Fruit fly (Drosophila melanogaster) whole organism, embryonic: ENCODE results near the gene msps.

Experiments used
- ATbp ChIP-seq: fragments of 200-800 bp; sonication (Bioruptor generic); optimal IDR thresholded peaks from 2 replicates; lab custom pipeline; 2017; ENCODE audit warnings: missing biosample characterization, mild to moderate bottlenecking, missing genetic modification characterization, missing genetic modification reagents
- Ada2b ChIP-seq: fragments of 200-800 bp; sonication (Bioruptor generic); IDR thresholded peaks from 2 replicates; pipeline ENCODE4 v1.3.6; 2022; ENCODE audit warnings: missing biosample characterization, missing genetic modification characterization
- CG10209 ChIP-seq: fragments of 200-800 bp; sonication (Bioruptor generic); optimal IDR thresholded peaks from 3 replicates; lab custom pipeline; 2017; ENCODE audit warnings: missing biosample characterization, mild to moderate bottlenecking, missing genetic modification characterization, missing genetic modification reagents
- CG1024 ChIP-seq: fragments of 200-800 bp; sonication (Bioruptor generic); IDR thresholded peaks from 2 replicates; pipeline ENCODE4 v1.3.6; 2022; ENCODE audit warnings: missing biosample characterization, missing genetic modification characterization
- CG13624 ChIP-seq: fragments of 200-800 bp; sonication (Bioruptor generic); optimal IDR thresholded peaks from 2 replicates; lab custom pipeline; 2016; ENCODE audit warnings: missing biosample characterization, missing genetic modification characterization
- CG14441 ChIP-seq: fragments of 200-800 bp; sonication (Bioruptor generic); IDR thresholded peaks from 2 replicates; pipeline ENCODE4 v1.3.6; 2022; ENCODE audit warnings: missing biosample characterization, missing genetic modification characterization
- CG14860 ChIP-seq: fragments of 200-800 bp; sonication (Bioruptor generic); IDR thresholded peaks from 3 replicates; pipeline ENCODE4 v1.3.6; 2022; ENCODE audit warnings: missing biosample characterization, missing genetic modification characterization; ENCODE audit not compliant: partially characterized antibody
- CG18599 ChIP-seq: fragments of 200-800 bp; sonication (Bioruptor generic); optimal IDR thresholded peaks from 3 replicates; lab custom pipeline; 2017; ENCODE audit warnings: missing biosample characterization, missing genetic modification characterization, mild to moderate bottlenecking, moderate library complexity, missing genetic modification reagents
- CG2129 ChIP-seq: fragments of 200-800 bp; sonication (Bioruptor generic); IDR thresholded peaks from 2 replicates; pipeline ENCODE4 v1.3.6; 2022; ENCODE audit warnings: missing biosample characterization, missing genetic modification characterization; ENCODE audit not compliant: partially characterized antibody
- CG31365 ChIP-seq: fragments of 200-800 bp; sonication (Bioruptor generic); optimal IDR thresholded peaks from 2 replicates; lab custom pipeline; 2018; ENCODE audit warnings: missing biosample characterization, mild to moderate bottlenecking, missing genetic modification characterization
- CG33557 ChIP-seq: fragments of 200-800 bp; sonication (Bioruptor generic); optimal IDR thresholded peaks from 2 replicates; lab custom pipeline; 2019; ENCODE audit warnings: missing biosample characterization, mild to moderate bottlenecking, missing genetic modification characterization, moderate library complexity
- CG34422 ChIP-seq: fragments of 200-800 bp; sonication (Bioruptor generic); IDR thresholded peaks from 3 replicates; pipeline ENCODE4 v1.3.6; 2022; ENCODE audit warnings: missing biosample characterization, missing genetic modification characterization
- CG6854 ChIP-seq: fragments of 200-800 bp; sonication (Bioruptor generic); optimal IDR thresholded peaks from 3 replicates; lab custom pipeline; 2017; ENCODE audit warnings: missing biosample characterization, mild to moderate bottlenecking, missing genetic modification characterization
- CG7556 ChIP-seq: fragments of 200-800 bp; sonication (Bioruptor generic); optimal IDR thresholded peaks from 2 replicates; lab custom pipeline; 2017; ENCODE audit warnings: missing biosample characterization, mild to moderate bottlenecking, missing genetic modification characterization
- CG7745 ChIP-seq: fragments of 200-800 bp; sonication (Bioruptor generic); optimal IDR thresholded peaks from 2 replicates; lab custom pipeline; 2018; ENCODE audit warnings: missing biosample characterization, mild to moderate bottlenecking, missing genetic modification characterization, moderate library complexity
- CG8388 ChIP-seq: fragments of 200-800 bp; sonication (Bioruptor generic); optimal IDR thresholded peaks from 2 replicates; lab custom pipeline; 2019; ENCODE audit warnings: missing biosample characterization, mild to moderate bottlenecking, missing genetic modification characterization, moderate library complexity
- D ChIP-seq, 2 experiments: fragments of 200-800 bp in 1 of 2; fragments of >200 bp in 1 of 2; sonication (Bioruptor generic) in 1 of 2; optimal IDR thresholded peaks; 2 replicates in 1 of 2; 3 replicates in 1 of 2; lab custom pipeline; 2017; ENCODE audit warnings: mild to moderate bottlenecking in 1 of 2, missing biosample characterization in 1 of 2, missing genetic modification characterization in 1 of 2, missing genetic modification reagents in 1 of 2
- D19B ChIP-seq: fragments of 200-800 bp; sonication (Bioruptor generic); optimal IDR thresholded peaks from 2 replicates; lab custom pipeline; 2017; ENCODE audit warnings: missing biosample characterization, mild to moderate bottlenecking, missing genetic modification characterization
- Dip3 ChIP-seq: fragments of 200-800 bp; sonication (Bioruptor generic); optimal IDR thresholded peaks from 3 replicates; lab custom pipeline; 2016; ENCODE audit warnings: missing biosample characterization, missing genetic modification characterization
- H2.0 ChIP-seq: fragments of 200-800 bp; sonication (Bioruptor generic); IDR thresholded peaks from 2 replicates; pipeline ENCODE4 v1.3.6; 2022; ENCODE audit warnings: missing biosample characterization, missing genetic modification characterization
- Hey ChIP-seq: fragments of 200-800 bp; sonication (Bioruptor generic); optimal IDR thresholded peaks from 3 replicates; lab custom pipeline; 2018; ENCODE audit warnings: missing biosample characterization, mild to moderate bottlenecking, missing genetic modification characterization
- MTF-1 ChIP-seq: fragments of 200-800 bp; sonication (Bioruptor generic); optimal IDR thresholded peaks from 2 replicates; lab custom pipeline; 2018; ENCODE audit warnings: missing biosample characterization, mild to moderate bottlenecking, missing genetic modification characterization, borderline replicate concordance
- Mrtf ChIP-seq: fragments of 200-800 bp; sonication (Bioruptor generic); IDR thresholded peaks from 3 replicates; pipeline ENCODE4 v1.3.6; 2022; ENCODE audit warnings: missing biosample characterization, missing genetic modification characterization
- Sox100B ChIP-seq: fragments of 200-800 bp; sonication (Bioruptor generic); optimal IDR thresholded peaks from 3 replicates; lab custom pipeline; 2018; ENCODE audit warnings: missing biosample characterization, mild to moderate bottlenecking, missing genetic modification characterization
- Ssrp ChIP-seq: fragments of 200-800 bp; sonication (Bioruptor generic); optimal IDR thresholded peaks from 2 replicates; lab custom pipeline; 2018; ENCODE audit warnings: missing biosample characterization, mild to moderate bottlenecking, missing genetic modification characterization, moderate library complexity
- Xbp1 ChIP-seq: fragments of 200-800 bp; sonication (Bioruptor generic); optimal IDR thresholded peaks from 3 replicates; lab custom pipeline; 2016; ENCODE audit warnings: missing biosample characterization, mild to moderate bottlenecking, missing genetic modification characterization
- Xrp1 ChIP-seq: fragments of 200-800 bp; sonication (Bioruptor generic); IDR thresholded peaks from 2 replicates; pipeline ENCODE4 v1.3.6; 2022; ENCODE audit warnings: missing biosample characterization, missing genetic modification characterization
- bigmax ChIP-seq: fragments of 200-800 bp; sonication (Bioruptor generic); optimal IDR thresholded peaks from 2 replicates; lab custom pipeline; 2018; ENCODE audit warnings: missing biosample characterization, mild to moderate bottlenecking, missing genetic modification characterization
- fd64A ChIP-seq: fragments of 200-800 bp; sonication (Bioruptor generic); optimal IDR thresholded peaks from 3 replicates; lab custom pipeline; 2018; ENCODE audit warnings: missing biosample characterization, mild to moderate bottlenecking, missing genetic modification characterization
- gt ChIP-seq: fragments of 200-800 bp; sonication (Bioruptor generic); IDR thresholded peaks from 2 replicates; pipeline ENCODE4 v1.3.6; 2022; ENCODE audit warnings: missing biosample characterization, missing genetic modification characterization
- ken ChIP-seq: fragments of 200-800 bp; sonication (Bioruptor generic); IDR thresholded peaks from 3 replicates; pipeline ENCODE4 v1.3.6; 2022; ENCODE audit warnings: missing biosample characterization, missing genetic modification characterization
- klu ChIP-seq: fragments of 200-800 bp; sonication (Bioruptor generic); IDR thresholded peaks from 2 replicates; pipeline ENCODE4 v1.3.6; 2022; ENCODE audit warnings: missing biosample characterization, missing genetic modification characterization
- kni ChIP-seq: fragments of 200-800 bp; sonication (Bioruptor generic); optimal IDR thresholded peaks from 3 replicates; lab custom pipeline; 2017; ENCODE audit warnings: mild to moderate bottlenecking, missing biosample characterization, missing genetic modification reagents, missing genetic modification characterization
- knrl ChIP-seq: fragments of 200-800 bp; sonication (Bioruptor generic); IDR thresholded peaks from 3 replicates; pipeline ENCODE4 v1.3.6; 2022; ENCODE audit warnings: missing biosample characterization, missing genetic modification characterization; ENCODE audit not compliant: partially characterized antibody
- mirr ChIP-seq: fragments of 200-800 bp; sonication (Bioruptor generic); optimal IDR thresholded peaks from 3 replicates; lab custom pipeline; 2018; ENCODE audit warnings: missing biosample characterization, mild to moderate bottlenecking, missing genetic modification characterization
- oc ChIP-seq: fragments of 200-800 bp; sonication (Bioruptor generic); optimal IDR thresholded peaks from 2 replicates; lab custom pipeline; 2018; ENCODE audit warnings: missing biosample characterization, mild to moderate bottlenecking, missing genetic modification characterization, moderate library complexity
- otp ChIP-seq: fragments of 200-800 bp; sonication (Bioruptor generic); IDR thresholded peaks from 3 replicates; pipeline ENCODE4, ENCODE4 v1.3.6; 2022; ENCODE audit warnings: missing biosample characterization, missing genetic modification characterization
- pan ChIP-seq, 4 experiments: fragments of >200 bp in 3 of 4; fragments of 200-800 bp in 1 of 4; sonication (Bioruptor generic) in 1 of 4; optimal IDR thresholded peaks in 3 of 4; IDR thresholded peaks in 1 of 4; 2 replicates each; pipeline versions ENCODE4 v1.3.6 to Lab custom; 2017 to 2022; ENCODE audit warnings: missing biosample characterization in 2 of 4, missing genetic modification characterization in 2 of 4, mixed read lengths in 1 of 4
- pum ChIP-seq: fragments of 200-800 bp; sonication (Bioruptor generic); optimal IDR thresholded peaks from 2 replicates; lab custom pipeline; 2016; ENCODE audit warnings: missing biosample characterization, missing genetic modification characterization
- ro ChIP-seq: fragments of 200-800 bp; sonication (Bioruptor generic); IDR thresholded peaks from 2 replicates; pipeline ENCODE4 v1.3.6; 2022; ENCODE audit warnings: missing biosample characterization, missing genetic modification characterization
- sc ChIP-seq, 3 experiments: fragments of >200 bp in 2 of 3; fragments of 200-800 bp in 1 of 3; sonication (Bioruptor generic) in 1 of 3; optimal IDR thresholded peaks; 2 replicates in 2 of 3; 3 replicates in 1 of 3; lab custom pipeline; 2017; ENCODE audit warnings: mild to moderate bottlenecking in 1 of 3, missing biosample characterization in 1 of 3, missing genetic modification characterization in 1 of 3, missing genetic modification reagents in 1 of 3
- ttk ChIP-seq: fragments of 200-800 bp; sonication (Bioruptor generic); IDR thresholded peaks from 2 replicates; pipeline ENCODE4 v2.1.2; 2022; ENCODE audit warnings: missing biosample characterization, missing genetic modification characterization
- wek ChIP-seq: fragments of 200-800 bp; sonication (Bioruptor generic); optimal IDR thresholded peaks from 3 replicates; lab custom pipeline; 2018; ENCODE audit warnings: missing biosample characterization, mild to moderate bottlenecking, missing genetic modification characterization, moderate library complexity
- zen ChIP-seq: fragments of 200-800 bp; sonication (Bioruptor generic); optimal IDR thresholded peaks from 3 replicates; lab custom pipeline; 2018; ENCODE audit warnings: missing biosample characterization, mild to moderate bottlenecking, missing genetic modification characterization, moderate library complexity
- zf30C ChIP-seq: fragments of 200-800 bp; sonication (Bioruptor generic); optimal IDR thresholded peaks from 3 replicates; lab custom pipeline; 2018; ENCODE audit warnings: missing biosample characterization, mild to moderate bottlenecking, missing genetic modification characterization
- zfh2 ChIP-seq: fragments of 200-800 bp; sonication (Bioruptor generic); optimal IDR thresholded peaks from 2 replicates; lab custom pipeline; 2016; ENCODE audit warnings: missing biosample characterization, missing genetic modification characterization

The msps gene

dm6 chr3R:16098333-16099267, 48.0 kb downstream of the msps start, which contains the start of the genes Mhcl and Akt (continued):
- TF ChIP-seq wek (GFP tag; lab: Kevin White, UChicago) (no peak), CG14860 (GFP tag; lab: Robert Waterston, UW) (peak; percentile 51; the same call in 1 of the 3 replicates), zen (tag; lab: Kevin White, UChicago) (no peak), Xrp1 (no peak), D (optimal IDR thresholded peaks at IDR 0.05; lab: Kevin White, UChicago) (no peak), D (GFP tag; optimal IDR thresholded peaks at IDR 0.05; lab: Kevin White, UChicago) (no peak), Hey (tag; lab: Kevin White, UChicago) (no peak), CG6854 (GFP tag; lab: Kevin White, UChicago) (no peak), otp (no peak), ttk (GFP tag; lab: Robert Waterston, UW) (no peak), kni (no peak), Sox100B (GFP tag; lab: Kevin White, UChicago) (no peak), sc (optimal IDR thresholded peaks at IDR 0.05; lab: Kevin White, UChicago) (no peak), sc (GFP tag; optimal IDR thresholded peaks at IDR 0.05; lab: Kevin White, UChicago) (no peak), CG31365 (no peak), H2.0 (no peak), CG33557 (GFP tag; lab: Kevin White, UChicago) (no peak), mirr (GFP tag; lab: Kevin White, UChicago) (no peak), Ssrp (peak; percentile 27), Dip3 (GFP tag; lab: Kevin White, UChicago) (no peak), CG1024 (GFP tag; lab: Robert Waterston, UW) (no peak), klu (GFP tag; lab: Robert Waterston, UW) (no peak), oc (tag; lab: Kevin White, UChicago) (no peak), bigmax (no peak), Xbp1 (GFP tag; lab: Kevin White, UChicago) (peak; percentile 46), CG18599 (GFP tag; lab: Kevin White, UChicago) (no peak), ATbp (GFP tag; lab: Kevin White, UChicago) (no peak), Mrtf (no peak), Ada2b (GFP tag; lab: Robert Waterston, UW) (no peak), CG2129 (GFP tag; lab: Robert Waterston, UW) (peak; percentile 35; the same call in 1 of the 2 replicates), fd64A (GFP tag; lab: Kevin White, UChicago) (peak; percentile 9), pan (optimal IDR thresholded peaks at IDR 0.05; lab: Kevin White, UChicago) (no peak), pan (GFP tag; optimal IDR thresholded peaks at IDR 0.05 in 1 of 2, IDR thresholded peaks at IDR 0.05 in 1 of 2) (no peak), CG13624 (no peak), CG7745 (tag; lab: Kevin White, UChicago) (no peak), ro (GFP tag; lab: Robert Waterston, UW) (no peak), zf30C (no peak), D19B (no peak), CG34422 (GFP tag; lab: Robert Waterston, UW) (peak; percentile 59; the same call in 2 of the 3 replicates), ken (GFP tag; lab: Robert Waterston, UW) (no peak), CG10209 (GFP tag; lab: Kevin White, UChicago) (no peak), CG7556 (GFP tag; lab: Kevin White, UChicago) (no peak), CG8388 (no peak), knrl (GFP tag; lab: Robert Waterston, UW) (peak; percentile 67; the same call in 2 of the 3 replicates), CG14441 (GFP tag; lab: Robert Waterston, UW) (no peak), zfh2 (GFP tag; lab: Kevin White, UChicago) (peak; percentile 28), gt (GFP tag; lab: Robert Waterston, UW) (no peak), pum (GFP tag; lab: Kevin White, UChicago) (no peak), MTF-1 (GFP tag; lab: Kevin White, UChicago) (no peak)
